Worm (Caenorhabditis elegans) whole organism, young adult: Measurements from ENCODE around the gene clc-4.

Experiments used
- B0336.3 ChIP-seq: fragments of 200-800 bp; sonication (Bioruptor generic); IDR thresholded peaks from 2 replicates; pipeline ENCODE4 v1.3.6; 2022; ENCODE audit warnings: missing genetic modification characterization, missing compliant biosample characterization
- F55B11.4 ChIP-seq: sonication (generic microtip); optimal IDR thresholded peaks from 2 replicates; lab custom pipeline; 2016; ENCODE audit warnings: missing compliant biosample characterization, missing genetic modification characterization, borderline replicate concordance; ENCODE audit not compliant: insufficient read depth

DNA sequence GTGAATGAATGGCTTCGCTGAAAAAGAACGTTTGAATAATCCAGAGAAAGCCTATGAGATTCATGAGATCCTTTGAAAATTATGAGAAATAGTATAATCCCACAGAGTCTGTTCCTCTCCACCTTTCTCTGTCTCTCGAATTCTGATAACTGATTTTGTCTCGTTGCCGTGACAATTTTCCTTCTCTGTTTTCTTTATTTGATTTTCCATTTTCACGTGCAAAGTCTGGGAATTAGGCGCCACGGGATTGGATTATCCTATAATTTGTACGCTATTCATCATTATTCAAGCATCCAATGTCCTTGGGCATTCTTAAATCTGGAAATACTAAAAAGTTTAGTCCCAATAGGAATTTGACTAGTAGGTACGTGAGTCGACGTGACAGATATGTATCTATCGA lies 25.3 kb downstream of the clc-4 start:
- TF ChIP-seq B0336.3 (GFP tag; lab: Robert Waterston, UW) (no peak), F55B11.4 (tag; lab: Kevin White, UChicago) (no peak)
